Worm (Caenorhabditis elegans) whole organism, young adult: Measurements from ENCODE around the gene F47G3.3.

ENCODE experiments used
- akir-1 ChIP-seq: fragments of 200-800 bp; sonication (Bioruptor generic); optimal IDR thresholded peaks from 2 replicates; lab custom pipeline; 2018; ENCODE audit warnings: mild to moderate bottlenecking, missing genetic modification characterization, moderate library complexity, missing compliant biosample characterization
- dox-1 ChIP-seq: fragments of 200-800 bp; sonication (Bioruptor generic); IDR thresholded peaks from 2 replicates; pipeline ENCODE4 v1.3.6; 2022; ENCODE audit warnings: missing genetic modification reagents, missing genetic modification characterization, missing compliant biosample characterization
- efl-1 ChIP-seq: fragments of 150-350 bp; optimal IDR thresholded peaks from 2 replicates; lab custom pipeline; 2014; ENCODE audit warnings: missing biosample characterization, missing genetic modification reagents, missing genetic modification characterization
- egrh-3 ChIP-seq: fragments of 200-800 bp; sonication (Bioruptor generic); IDR thresholded peaks from 2 replicates; pipeline ENCODE4 v1.3.6; 2022; ENCODE audit warnings: missing genetic modification reagents, missing genetic modification characterization, missing compliant biosample characterization
- let-526 ChIP-seq: fragments of 200-800 bp; sonication (Bioruptor generic); IDR thresholded peaks from 2 replicates; pipeline ENCODE4 v1.3.6; 2022; ENCODE audit warnings: missing genetic modification reagents, missing genetic modification characterization, missing compliant biosample characterization
- mel-28 ChIP-seq: sonication (generic microtip); optimal IDR thresholded peaks from 2 replicates; lab custom pipeline; 2016; ENCODE audit warnings: borderline replicate concordance, mild to moderate bottlenecking, missing genetic modification characterization, missing compliant biosample characterization
- nfya-1 ChIP-seq: sonication (generic microtip); optimal IDR thresholded peaks from 2 replicates; lab custom pipeline; 2017; ENCODE audit warnings: antibody characterized with exemption, missing compliant biosample characterization, missing genetic modification characterization, borderline replicate concordance; ENCODE audit not compliant: insufficient read depth
- rec-8 ChIP-seq, 2 experiments: sonication (generic microtip); optimal IDR thresholded peaks; 2 replicates each; lab custom pipeline; 2016; ENCODE audit warnings: mild to moderate bottlenecking in 2 of 2, missing genetic modification characterization in 2 of 2, missing genetic modification reagents in 2 of 2, missing genotype in 2 of 2, missing biosample characterization in 1 of 2, missing compliant biosample characterization in 1 of 2, moderate library complexity in 1 of 2
- sea-2 ChIP-seq: fragments of 200-800 bp; sonication (Bioruptor generic); IDR thresholded peaks from 2 replicates; pipeline ENCODE4 v1.3.6; 2022; ENCODE audit warnings: missing genetic modification characterization, missing compliant biosample characterization
- unc-130 ChIP-seq: sonication (generic microtip); optimal IDR thresholded peaks from 2 replicates; lab custom pipeline; 2016; ENCODE audit warnings: missing genetic modification reagents, missing genetic modification characterization, missing compliant biosample characterization
- unc-62 ChIP-seq: fragments of 150-350 bp; optimal IDR thresholded peaks from 2 replicates; lab custom pipeline; 2014; ENCODE audit warnings: missing biosample characterization, missing genetic modification reagents, missing genetic modification characterization
- ztf-22 ChIP-seq: fragments of 200-800 bp; sonication (Bioruptor generic); optimal IDR thresholded peaks from 2 replicates; lab custom pipeline; 2018; ENCODE audit warnings: mild to moderate bottlenecking, missing genetic modification characterization, moderate library complexity, missing compliant biosample characterization
- ztf-25 ChIP-seq: fragments of 200-800 bp; sonication (Bioruptor generic); IDR thresholded peaks from 2 replicates; pipeline ENCODE4 v1.3.6; 2022; ENCODE audit warnings: missing genetic modification reagents, missing genetic modification characterization, missing compliant biosample characterization

- TF ChIP-seq efl-1 (GFP tag; lab: Kevin White, UChicago) (no peak), mel-28 (no peak), unc-62 (GFP tag; lab: Kevin White, UChicago) (no peak), let-526 (no peak), sea-2 (GFP tag; lab: Robert Waterston, UW) (no peak), akir-1 (GFP tag; lab: Kevin White, UChicago) (no peak), ztf-22 (GFP tag; lab: Kevin White, UChicago) (no peak), nfya-1 (no peak), egrh-3 (GFP tag; lab: Robert Waterston, UW) (no peak), unc-130 (GFP tag; lab: Kevin White, UChicago) (no peak), rec-8 (tag; optimal IDR thresholded peaks at IDR 0.05; lab: Kevin White, UChicago) (no peak), ztf-25 (no peak), dox-1 (GFP tag; lab: Robert Waterston, UW) (no peak)
These were observed 40.4 kb upstream of the F47G3.3 start, which contains the start of gene T01B6.1 for ce11 chrX:2335384-2335783.
